Worm (Caenorhabditis elegans) whole organism, midembryonic: Measurements from ENCODE around the gene Y49E10.21.

Source experiments
- cog-1 ChIP-seq: sonication (generic microtip); optimal IDR thresholded peaks from 2 replicates; lab custom pipeline; 2016; ENCODE audit warnings: missing genetic modification characterization, missing compliant biosample characterization
- klf-2 ChIP-seq: fragments of 200-800 bp; sonication (Bioruptor generic); conservative IDR thresholded peaks from 2 replicates; pipeline ENCODE4 v1.3.6; 2022; ENCODE audit warnings: missing genetic modification reagents, missing genetic modification characterization, missing compliant biosample characterization
- med-1 ChIP-seq: sonication (generic microtip); optimal IDR thresholded peaks from 2 replicates; lab custom pipeline; 2017; ENCODE audit warnings: missing genetic modification characterization, mild to moderate bottlenecking, missing compliant biosample characterization, antibody characterized with exemption, missing genetic modification reagents; ENCODE audit not compliant: insufficient read depth
- tab-1 ChIP-seq: fragments of 200-800 bp; sonication (Bioruptor generic); IDR thresholded peaks from 2 replicates; pipeline ENCODE4 v1.3.6; 2022; ENCODE audit warnings: missing genetic modification characterization, missing compliant biosample characterization
- ztf-29 ChIP-seq: fragments of 200-800 bp; sonication (Bioruptor generic); IDR thresholded peaks from 2 replicates; pipeline ENCODE4 v1.3.6; 2022; ENCODE audit warnings: missing genetic modification reagents, missing genetic modification characterization, missing compliant biosample characterization

DNA sequence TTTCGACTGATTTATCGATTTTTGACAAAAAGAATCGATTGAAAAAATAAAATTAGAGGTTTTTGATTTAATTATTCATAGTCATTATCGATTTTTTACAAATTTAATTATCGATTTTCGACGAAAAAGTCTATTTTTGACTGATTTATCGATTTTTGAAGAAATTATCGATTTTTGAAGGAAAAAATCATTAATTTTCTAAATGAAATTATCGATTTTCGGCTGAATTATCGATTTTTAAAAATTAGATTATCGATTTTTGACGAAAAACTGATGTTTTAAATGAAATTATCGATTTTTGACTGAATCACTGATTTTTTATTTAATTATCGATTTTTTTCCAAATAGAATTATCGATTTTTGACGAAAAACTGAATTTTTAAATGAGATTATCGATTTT is 46.3 kb upstream of the Y49E10.21 start:
- TF ChIP-seq cog-1 (tag; lab: Kevin White, UChicago) = no peak
- no peak for TF ChIP-seq klf-2 (GFP tag; lab: Robert Waterston, UW)
- no peak for TF ChIP-seq med-1 (GFP tag; lab: Kevin White, UChicago)
- no peak for TF ChIP-seq ztf-29 (GFP tag; lab: Robert Waterston, UW)
- no peak for TF ChIP-seq tab-1 (GFP tag; lab: Robert Waterston, UW)
